Fruit fly (Drosophila melanogaster) whole organism, embryonic: ENCODE data around the gene Drice.

ENCODE experiments used
- Bgb ChIP-seq: fragments of 200-800 bp; sonication (Bioruptor generic); IDR thresholded peaks from 2 replicates; pipeline ENCODE4 v1.3.6; 2022; ENCODE audit warnings: missing biosample characterization, missing genetic modification characterization; ENCODE audit not compliant: partially characterized antibody
- CG10147 ChIP-seq: fragments of 200-800 bp; sonication (Bioruptor generic); optimal IDR thresholded peaks from 2 replicates; lab custom pipeline; 2019; ENCODE audit warnings: missing biosample characterization, mild to moderate bottlenecking, missing genetic modification characterization, moderate library complexity
- CG11247 ChIP-seq: fragments of 200-800 bp; sonication (Bioruptor generic); IDR thresholded peaks from 2 replicates; pipeline ENCODE4 v1.3.6; 2022; ENCODE audit warnings: missing biosample characterization, missing genetic modification characterization
- CG11504 ChIP-seq: fragments of 200-800 bp; sonication (Bioruptor generic); optimal IDR thresholded peaks from 3 replicates; lab custom pipeline; 2019; ENCODE audit warnings: missing biosample characterization, mild to moderate bottlenecking, missing genetic modification characterization, moderate library complexity
- CG12071 ChIP-seq: fragments of 200-800 bp; sonication (Bioruptor generic); optimal IDR thresholded peaks from 3 replicates; lab custom pipeline; 2018; ENCODE audit warnings: missing biosample characterization, mild to moderate bottlenecking, missing genetic modification characterization
- CG12236 ChIP-seq: fragments of 200-800 bp; sonication (Bioruptor generic); optimal IDR thresholded peaks from 2 replicates; lab custom pipeline; 2016; ENCODE audit warnings: missing biosample characterization, missing genetic modification characterization
- CG1233 ChIP-seq: fragments of 200-800 bp; sonication (Bioruptor generic); optimal IDR thresholded peaks from 4 replicates; lab custom pipeline; 2018; ENCODE audit warnings: missing biosample characterization, mild to moderate bottlenecking, missing genetic modification characterization
- CG13624 ChIP-seq: fragments of 200-800 bp; sonication (Bioruptor generic); optimal IDR thresholded peaks from 2 replicates; lab custom pipeline; 2016; ENCODE audit warnings: missing biosample characterization, missing genetic modification characterization
- CG16779 ChIP-seq: fragments of 200-800 bp; sonication (Bioruptor generic); IDR thresholded peaks from 2 replicates; pipeline ENCODE4 v1.3.6; 2022; ENCODE audit warnings: missing biosample characterization, missing genetic modification characterization
- CG18764 ChIP-seq: fragments of 200-800 bp; sonication (Bioruptor generic); optimal IDR thresholded peaks from 3 replicates; lab custom pipeline; 2016; ENCODE audit warnings: missing biosample characterization, missing genetic modification characterization
- CG32532 ChIP-seq: fragments of 200-800 bp; sonication (Bioruptor generic); IDR thresholded peaks from 2 replicates; pipeline ENCODE4 v1.3.6; 2022; ENCODE audit warnings: missing biosample characterization, missing genetic modification characterization
- CG32767 ChIP-seq: fragments of 200-800 bp; sonication (Bioruptor generic); IDR thresholded peaks from 2 replicates; pipeline ENCODE4 v1.3.6; 2022; ENCODE audit warnings: missing biosample characterization, missing genetic modification characterization
- CG34224 ChIP-seq: fragments of 200-800 bp; sonication (Bioruptor generic); IDR thresholded peaks from 3 replicates; pipeline ENCODE4 v1.3.6; 2022; ENCODE audit warnings: missing biosample characterization, missing genetic modification characterization; ENCODE audit not compliant: partially characterized antibody
- CG34376 ChIP-seq: fragments of 200-800 bp; sonication (Bioruptor generic); optimal IDR thresholded peaks from 2 replicates; lab custom pipeline; 2018; ENCODE audit warnings: missing biosample characterization, mild to moderate bottlenecking, missing genetic modification characterization
- CG34422 ChIP-seq: fragments of 200-800 bp; sonication (Bioruptor generic); IDR thresholded peaks from 3 replicates; pipeline ENCODE4 v1.3.6; 2022; ENCODE audit warnings: missing biosample characterization, missing genetic modification characterization
- CG42726 ChIP-seq: fragments of 200-800 bp; sonication (Bioruptor generic); IDR thresholded peaks from 2 replicates; pipeline ENCODE4 v1.3.6; 2022; ENCODE audit warnings: missing biosample characterization, missing genetic modification characterization; ENCODE audit not compliant: partially characterized antibody
- CG4328 ChIP-seq: fragments of 200-800 bp; sonication (Bioruptor generic); optimal IDR thresholded peaks from 3 replicates; lab custom pipeline; 2017; ENCODE audit warnings: missing biosample characterization, missing genetic modification reagents, missing genetic modification characterization
- CG5180 ChIP-seq: fragments of 200-800 bp; sonication (Bioruptor generic); optimal IDR thresholded peaks from 3 replicates; lab custom pipeline; 2017; ENCODE audit warnings: missing biosample characterization, missing genetic modification characterization, mild to moderate bottlenecking, moderate library complexity, missing genetic modification reagents
- CG6254 ChIP-seq: fragments of 200-800 bp; sonication (Bioruptor generic); optimal IDR thresholded peaks from 3 replicates; lab custom pipeline; 2017; ENCODE audit warnings: mild to moderate bottlenecking, missing biosample characterization, missing genetic modification reagents, missing genetic modification characterization
- CG6654 ChIP-seq: fragments of 200-800 bp; sonication (Bioruptor generic); optimal IDR thresholded peaks from 2 replicates; lab custom pipeline; 2017; ENCODE audit warnings: missing biosample characterization, mild to moderate bottlenecking, missing genetic modification characterization
- CG7745 ChIP-seq: fragments of 200-800 bp; sonication (Bioruptor generic); optimal IDR thresholded peaks from 2 replicates; lab custom pipeline; 2018; ENCODE audit warnings: missing biosample characterization, mild to moderate bottlenecking, missing genetic modification characterization, moderate library complexity
- CG7987 ChIP-seq: fragments of 200-800 bp; sonication (Bioruptor generic); optimal IDR thresholded peaks from 2 replicates; lab custom pipeline; 2018; ENCODE audit warnings: missing biosample characterization, mild to moderate bottlenecking, missing genetic modification characterization, moderate library complexity
- CG9609 ChIP-seq: fragments of 200-800 bp; sonication (Bioruptor generic); optimal IDR thresholded peaks from 3 replicates; lab custom pipeline; 2016; ENCODE audit warnings: missing biosample characterization, missing genetic modification characterization
- CrebB ChIP-seq: fragments of 200-800 bp; sonication (Bioruptor generic); optimal IDR thresholded peaks from 3 replicates; lab custom pipeline; 2018; ENCODE audit warnings: missing biosample characterization, mild to moderate bottlenecking, missing genetic modification characterization
- Fer3 ChIP-seq: fragments of 200-800 bp; sonication (Bioruptor generic); optimal IDR thresholded peaks from 2 replicates; lab custom pipeline; 2018; ENCODE audit warnings: missing biosample characterization, mild to moderate bottlenecking, missing genetic modification characterization, moderate library complexity
- H2.0 ChIP-seq: fragments of 200-800 bp; sonication (Bioruptor generic); IDR thresholded peaks from 2 replicates; pipeline ENCODE4 v1.3.6; 2022; ENCODE audit warnings: missing biosample characterization, missing genetic modification characterization
- HHEX ChIP-seq: fragments of 200-800 bp; sonication (Bioruptor generic); optimal IDR thresholded peaks from 3 replicates; lab custom pipeline; 2017; ENCODE audit warnings: missing biosample characterization, mild to moderate bottlenecking, missing genetic modification characterization, missing genetic modification reagents
- Hmr ChIP-seq: fragments of 200-800 bp; sonication (Bioruptor generic); optimal IDR thresholded peaks from 3 replicates; lab custom pipeline; 2017; ENCODE audit warnings: mild to moderate bottlenecking, missing biosample characterization, missing genetic modification reagents, missing genetic modification characterization
- Jarid2 ChIP-seq: fragments of 200-800 bp; sonication (Bioruptor generic); optimal IDR thresholded peaks from 3 replicates; lab custom pipeline; 2017; ENCODE audit warnings: mild to moderate bottlenecking, missing biosample characterization, missing genetic modification reagents, missing genetic modification characterization
- Nf-YC ChIP-seq: fragments of 200-800 bp; optimal IDR thresholded peaks from 3 replicates; lab custom pipeline; 2019; ENCODE audit warnings: missing biosample characterization, mild to moderate bottlenecking, missing genetic modification characterization, moderate library complexity
- Scr ChIP-seq: fragments of 200-800 bp; sonication (Bioruptor generic); IDR thresholded peaks from 2 replicates; pipeline ENCODE4 v1.3.6; 2022; ENCODE audit warnings: missing biosample characterization, missing genetic modification characterization; ENCODE audit not compliant: partially characterized antibody
- ato ChIP-seq: fragments of 200-800 bp; sonication (Bioruptor generic); IDR thresholded peaks from 2 replicates; pipeline ENCODE4 v1.3.6; 2022; ENCODE audit warnings: missing biosample characterization, missing genetic modification characterization; ENCODE audit not compliant: partially characterized antibody
- bbx ChIP-seq: fragments of 200-800 bp; sonication (Bioruptor generic); IDR thresholded peaks from 2 replicates; pipeline ENCODE4 v1.3.6; 2022; ENCODE audit warnings: missing biosample characterization, missing genetic modification characterization; ENCODE audit not compliant: partially characterized antibody
- bcd ChIP-seq: fragments of 200-800 bp; sonication (Bioruptor generic); optimal IDR thresholded peaks from 2 replicates; lab custom pipeline; 2017; ENCODE audit warnings: missing biosample characterization, mild to moderate bottlenecking, missing genetic modification characterization
- chif ChIP-seq, 2 experiments: fragments of 200-800 bp; sonication (Bioruptor generic); optimal IDR thresholded peaks; 3 replicates each; lab custom pipeline; 2016; ENCODE audit warnings: missing biosample characterization in 2 of 2, missing genetic modification characterization in 2 of 2
- da ChIP-seq: fragments of 200-800 bp; sonication (Bioruptor generic); optimal IDR thresholded peaks from 2 replicates; lab custom pipeline; 2016; ENCODE audit warnings: missing biosample characterization, missing genetic modification characterization
- dan ChIP-seq: fragments of 200-800 bp; sonication (Bioruptor generic); IDR thresholded peaks from 2 replicates; pipeline ENCODE4 v1.3.6; 2022; ENCODE audit warnings: missing biosample characterization, missing genetic modification characterization
- disco-r ChIP-seq: fragments of 200-800 bp; sonication (Bioruptor generic); optimal IDR thresholded peaks from 2 replicates; lab custom pipeline; 2016; ENCODE audit warnings: missing biosample characterization, missing genetic modification characterization
- gce ChIP-seq: fragments of 200-800 bp; sonication (Bioruptor generic); IDR thresholded peaks from 3 replicates; pipeline ENCODE4 v1.3.6; 2022; ENCODE audit warnings: missing biosample characterization, missing genetic modification characterization
- kay ChIP-seq: fragments of 200-800 bp; sonication (Bioruptor generic); optimal IDR thresholded peaks from 2 replicates; lab custom pipeline; 2016; ENCODE audit warnings: missing biosample characterization, missing genetic modification characterization
- lab ChIP-seq: fragments of 200-800 bp; sonication (Bioruptor generic); optimal IDR thresholded peaks from 3 replicates; lab custom pipeline; 2017; ENCODE audit warnings: missing biosample characterization, missing genetic modification characterization, mild to moderate bottlenecking, moderate library complexity, missing genetic modification reagents
- lilli ChIP-seq: fragments of 200-800 bp; sonication (Bioruptor generic); optimal IDR thresholded peaks from 3 replicates; lab custom pipeline; 2016; ENCODE audit warnings: missing biosample characterization, missing genetic modification characterization
- pfk ChIP-seq: fragments of 200-800 bp; sonication (Bioruptor generic); optimal IDR thresholded peaks from 2 replicates; lab custom pipeline; 2018; ENCODE audit warnings: missing biosample characterization, mild to moderate bottlenecking, missing genetic modification characterization, moderate library complexity
- ranshi ChIP-seq: fragments of 200-800 bp; sonication (Bioruptor generic); IDR thresholded peaks from 2 replicates; pipeline ENCODE4 v1.3.6; 2022; ENCODE audit warnings: missing biosample characterization, missing genetic modification characterization
- ro ChIP-seq: fragments of 200-800 bp; sonication (Bioruptor generic); IDR thresholded peaks from 2 replicates; pipeline ENCODE4 v1.3.6; 2022; ENCODE audit warnings: missing biosample characterization, missing genetic modification characterization
- scrt ChIP-seq: fragments of 200-800 bp; sonication (Bioruptor generic); optimal IDR thresholded peaks from 2 replicates; lab custom pipeline; 2018; ENCODE audit warnings: missing biosample characterization, mild to moderate bottlenecking, missing genetic modification characterization, moderate library complexity
- sna ChIP-seq: fragments of 200-800 bp; sonication (Bioruptor generic); IDR thresholded peaks from 2 replicates; pipeline ENCODE4 v1.3.6; 2022; ENCODE audit warnings: missing biosample characterization, missing genetic modification characterization; ENCODE audit not compliant: partially characterized antibody
- vvl ChIP-seq: fragments of 200-800 bp; sonication (Bioruptor generic); IDR thresholded peaks from 2 replicates; pipeline ENCODE4 v1.3.6; 2022; ENCODE audit warnings: missing biosample characterization, missing genetic modification characterization
- z ChIP-seq: fragments of 200-800 bp; sonication (Bioruptor generic); IDR thresholded peaks from 3 replicates; pipeline ENCODE4 v1.3.6; 2022; ENCODE audit warnings: missing biosample characterization, missing genetic modification characterization

Drice gene

DNA sequence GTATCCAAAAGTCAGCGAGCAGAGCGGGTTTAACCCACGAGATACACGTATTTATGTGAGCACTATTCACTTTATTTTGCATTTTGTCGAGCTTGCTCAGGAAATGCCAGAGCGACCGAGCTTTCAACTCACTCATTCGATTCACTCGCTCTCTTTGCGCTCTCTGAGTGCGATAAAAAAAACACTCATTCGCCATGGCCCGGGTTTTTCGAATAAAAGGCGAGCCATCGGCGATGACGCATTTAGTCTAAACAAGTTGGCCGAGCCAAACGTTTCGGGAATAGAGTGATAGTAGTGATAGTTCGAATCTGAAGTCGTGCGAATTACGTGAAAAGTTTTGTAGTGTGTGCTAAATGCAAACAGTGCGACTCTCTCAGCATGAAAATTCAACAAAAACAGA, 17.1 kb upstream of the Drice start (continued):
- TF ChIP-seq Fer3 = peak; percentile 38
- peak; percentile 7 for TF ChIP-seq pfk
- peak; percentile 98 for TF ChIP-seq z (GFP tag; lab: Robert Waterston, UW)
- TF ChIP-seq kay (GFP tag; lab: Kevin White, UChicago) = peak; percentile 99
- 0 out of 2 replicates have a peak, but pooled peaks have one; percentile 7 for TF ChIP-seq CG11247
- peak; percentile 31 for TF ChIP-seq HHEX (GFP tag; lab: Kevin White, UChicago)
- peak; percentile 52 for TF ChIP-seq scrt (GFP tag; lab: Kevin White, UChicago)
- no peak for TF ChIP-seq lilli (GFP tag; lab: Kevin White, UChicago)
- no peak for TF ChIP-seq CG12236 (GFP tag; lab: Kevin White, UChicago)
- TF ChIP-seq ato (GFP tag; lab: Robert Waterston, UW) = peak; percentile 56; the same call in 1 of the 2 replicates
- no peak for TF ChIP-seq CG6654
- peak; percentile 94 for TF ChIP-seq Jarid2 (GFP tag; lab: Kevin White, UChicago)
- TF ChIP-seq CG16779 (GFP tag; lab: Robert Waterston, UW) = 0 out of 2 replicates have a peak, but pooled peaks have one; percentile 44
- no peak for TF ChIP-seq disco-r
- TF ChIP-seq CG32532 (GFP tag; lab: Robert Waterston, UW) = peak; percentile 57; the same call in 1 of the 2 replicates
- no peak for TF ChIP-seq chif (GFP tag; optimal IDR thresholded peaks at IDR 0.05; lab: Kevin White, UChicago)
- TF ChIP-seq CG13624 (GFP tag; lab: Kevin White, UChicago) = peak; percentile 76
- TF ChIP-seq bbx = peak; percentile 67
- no peak for TF ChIP-seq ro (GFP tag; lab: Robert Waterston, UW)
- TF ChIP-seq CrebB (tag; lab: Kevin White, UChicago) = peak; percentile 47
- no peak for TF ChIP-seq CG9609 (GFP tag; lab: Kevin White, UChicago)
- peak; percentile 65 for TF ChIP-seq lab (GFP tag; lab: Kevin White, UChicago)
- peak; percentile 36 for TF ChIP-seq CG12071
- no peak for TF ChIP-seq bcd (GFP tag; lab: Kevin White, UChicago)
- peak; percentile 42 for TF ChIP-seq Nf-YC (tag; lab: Kevin White, UChicago)
- 0 out of 2 replicates have a peak, but pooled peaks have one; percentile 30 for TF ChIP-seq vvl (GFP tag; lab: Robert Waterston, UW)
- peak; percentile 69 for TF ChIP-seq sna (GFP tag; lab: Robert Waterston, UW)
- peak; percentile 10 for TF ChIP-seq CG6254 (GFP tag; lab: Kevin White, UChicago)
- peak; percentile 82 for TF ChIP-seq CG34376 (GFP tag; lab: Kevin White, UChicago)
- peak; percentile 71 for TF ChIP-seq Bgb (GFP tag; lab: Robert Waterston, UW)
- no peak for TF ChIP-seq H2.0 (GFP tag; lab: Robert Waterston, UW)
- TF ChIP-seq CG1233 (GFP tag; lab: Kevin White, UChicago) = peak; percentile 12
- TF ChIP-seq dan = no peak
- TF ChIP-seq Hmr = peak; percentile 45
- TF ChIP-seq CG32767 = no peak
- peak; percentile 64 for TF ChIP-seq CG34224
- peak; percentile 25 for TF ChIP-seq CG11504 (tag; lab: Kevin White, UChicago)
- TF ChIP-seq da = no peak
- 0 out of 3 replicates have a peak, but pooled peaks have one; percentile 48 for TF ChIP-seq gce (GFP tag; lab: Robert Waterston, UW)
- peak; percentile 48; the same call in 1 of the 3 replicates for TF ChIP-seq CG34422 (GFP tag; lab: Robert Waterston, UW)
- TF ChIP-seq Scr (GFP tag; lab: Robert Waterston, UW) = peak; percentile 44; the same call in 1 of the 2 replicates
- peak; percentile 10 for TF ChIP-seq CG4328 (GFP tag; lab: Kevin White, UChicago)
- TF ChIP-seq CG7745 = no peak
- TF ChIP-seq CG5180 (GFP tag; lab: Kevin White, UChicago) = peak; percentile 1
- peak; percentile 81; the same call in 1 of the 2 replicates for TF ChIP-seq CG42726 (GFP tag; lab: Robert Waterston, UW)
- peak; percentile 2 for TF ChIP-seq CG10147 (GFP tag; lab: Kevin White, UChicago)
- peak; percentile 64 for TF ChIP-seq CG7987 (GFP tag; lab: Kevin White, UChicago)
- TF ChIP-seq CG18764 (GFP tag; lab: Kevin White, UChicago) = no peak
- TF ChIP-seq ranshi (GFP tag; lab: Robert Waterston, UW) = peak; percentile 34; the same call in 1 of the 2 replicates
